Worm (Caenorhabditis elegans): ENCODE measurements around the gene pgap-1.

Gene pgap-1

DNA sequence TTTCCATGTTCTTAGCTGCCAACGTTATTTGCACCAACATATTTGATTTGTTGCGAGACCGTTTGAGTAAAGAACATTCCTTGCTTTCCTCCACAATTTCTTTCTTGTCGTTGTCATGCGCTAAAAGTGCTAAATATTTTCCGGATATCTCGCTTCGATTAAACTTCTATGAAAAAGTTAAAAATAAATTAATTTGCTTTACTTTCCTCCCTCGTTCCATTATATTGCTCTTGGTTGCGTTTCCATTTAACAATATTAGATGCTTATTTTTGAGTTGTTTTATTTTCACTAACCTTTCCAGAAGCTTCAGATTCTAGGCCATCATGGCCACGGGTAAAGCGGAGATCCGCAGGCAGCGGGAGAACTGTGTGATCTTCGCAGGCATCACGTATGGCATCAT lies at the start of gene pgap-1:
Gene pgap-1, plus strand, starts transcription at position 301 of the 400 bp plus-strand sequence.
- TF ChIP-seq W03F9.2 (tag; optimal IDR thresholded peaks at IDR 0.05) (no peak), him-1 (tag; optimal IDR thresholded peaks at IDR 0.05) (no peak), dao-5 (tag; optimal IDR thresholded peaks at IDR 0.05) (no peak)

DNA sequence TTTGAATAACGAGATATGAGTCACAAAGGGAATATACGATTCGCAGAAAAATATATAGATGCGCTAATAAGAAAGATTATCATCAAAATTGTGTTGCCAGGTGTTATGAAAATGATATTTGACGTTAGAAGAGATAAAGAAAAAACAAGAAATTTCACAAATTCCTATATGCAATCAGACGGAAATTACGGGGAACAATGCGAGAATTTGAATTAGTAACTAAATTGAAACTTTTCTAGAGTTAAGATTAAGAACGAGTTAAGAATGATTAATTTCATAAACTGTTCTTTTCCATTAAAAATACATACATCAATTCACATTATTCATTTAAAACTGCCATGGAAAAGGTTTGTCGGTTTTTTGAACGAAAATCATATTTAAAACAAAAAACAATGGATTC lies 45.6 kb upstream of the pgap-1 start, which contains the start of gene clc-6:
Gene clc-6, minus strand, starts transcription at position 101 of the 400 bp plus-strand sequence.
- TF ChIP-seq dao-5 (tag; optimal IDR thresholded peaks at IDR 0.05) = no peak
- no peak for TF ChIP-seq W03F9.2 (tag; optimal IDR thresholded peaks at IDR 0.05)
- no peak for TF ChIP-seq him-1 (tag; optimal IDR thresholded peaks at IDR 0.05)

DNA sequence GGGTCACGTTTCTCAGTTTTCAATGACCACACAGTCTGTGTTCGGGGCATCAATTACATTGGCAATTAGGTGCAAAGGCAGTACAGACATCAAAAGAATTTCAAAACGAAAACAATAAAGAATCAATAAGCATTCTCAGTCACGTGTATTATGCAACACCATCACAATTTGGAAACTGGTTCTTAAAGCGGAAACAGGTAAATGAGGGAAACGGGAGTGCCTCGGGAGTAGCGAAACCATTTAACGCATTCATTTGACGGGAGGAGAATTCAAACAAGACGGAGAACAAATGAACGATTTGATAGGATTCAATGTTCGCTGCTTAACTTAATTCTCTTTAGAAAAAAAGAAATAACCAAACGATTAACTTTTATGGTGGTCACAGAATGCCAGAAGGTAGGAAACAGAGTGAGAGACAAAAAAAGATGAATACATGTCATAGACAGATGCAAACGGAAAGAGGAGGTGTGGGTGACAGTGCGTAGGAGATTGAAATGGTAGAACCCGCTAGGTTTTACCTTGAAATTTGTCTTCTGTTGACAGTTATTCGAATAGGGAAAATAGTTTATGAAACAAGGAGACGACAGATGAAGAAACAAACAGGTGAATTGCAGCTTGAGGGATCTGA lies 44.9 kb upstream of the pgap-1 start:
- TF ChIP-seq dao-5 (tag; optimal IDR thresholded peaks at IDR 0.05) = no peak
- no peak for TF ChIP-seq W03F9.2 (tag; optimal IDR thresholded peaks at IDR 0.05)
- no peak for TF ChIP-seq him-1 (tag; optimal IDR thresholded peaks at IDR 0.05)

DNA sequence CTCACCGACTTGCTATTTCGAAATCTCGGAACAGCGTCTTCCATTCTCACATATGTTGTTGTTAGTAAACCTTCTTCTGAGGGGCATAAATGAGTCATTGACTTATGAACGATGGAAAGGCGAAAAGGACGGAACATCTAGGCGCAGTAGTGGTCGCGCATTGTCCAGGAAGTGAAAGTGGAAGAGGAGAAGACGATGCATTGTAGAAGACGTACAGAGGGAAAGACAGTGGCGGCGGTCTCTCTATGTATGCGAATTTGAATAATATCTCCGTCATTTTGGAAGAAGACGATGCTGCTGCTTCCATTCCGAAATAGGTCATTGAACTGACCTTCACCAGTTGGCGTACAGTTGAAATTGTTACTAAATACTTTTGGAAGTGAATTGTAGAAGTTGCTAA lies 43.6 kb upstream of the pgap-1 start:
- no peak for TF ChIP-seq W03F9.2 (tag; optimal IDR thresholded peaks at IDR 0.05)
- no peak for TF ChIP-seq him-1 (tag; optimal IDR thresholded peaks at IDR 0.05)
- no peak for TF ChIP-seq dao-5 (tag; optimal IDR thresholded peaks at IDR 0.05)

DNA sequence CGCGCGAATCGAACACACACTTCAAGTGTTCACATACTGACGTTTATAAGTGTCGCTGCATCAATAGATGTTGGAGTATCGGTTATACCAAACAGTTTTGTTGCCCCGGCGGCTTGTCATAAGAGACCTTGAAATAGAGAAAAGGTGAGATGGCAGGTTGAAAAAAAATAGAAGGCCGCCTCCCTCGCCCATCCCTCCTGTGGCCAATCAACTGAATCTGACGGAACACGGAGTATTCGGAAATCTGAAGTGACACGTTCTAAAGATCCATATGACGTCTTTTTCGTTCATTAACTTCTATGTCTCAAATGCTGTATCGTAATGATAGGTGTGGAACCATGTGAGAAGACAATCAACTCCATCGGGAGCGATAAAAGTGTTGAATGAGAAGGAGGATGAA lies 42.2 kb upstream of the pgap-1 start:
- no peak for TF ChIP-seq dao-5 (tag; optimal IDR thresholded peaks at IDR 0.05)
- no peak for TF ChIP-seq him-1 (tag; optimal IDR thresholded peaks at IDR 0.05)
- TF ChIP-seq W03F9.2 (tag; optimal IDR thresholded peaks at IDR 0.05) = no peak

DNA sequence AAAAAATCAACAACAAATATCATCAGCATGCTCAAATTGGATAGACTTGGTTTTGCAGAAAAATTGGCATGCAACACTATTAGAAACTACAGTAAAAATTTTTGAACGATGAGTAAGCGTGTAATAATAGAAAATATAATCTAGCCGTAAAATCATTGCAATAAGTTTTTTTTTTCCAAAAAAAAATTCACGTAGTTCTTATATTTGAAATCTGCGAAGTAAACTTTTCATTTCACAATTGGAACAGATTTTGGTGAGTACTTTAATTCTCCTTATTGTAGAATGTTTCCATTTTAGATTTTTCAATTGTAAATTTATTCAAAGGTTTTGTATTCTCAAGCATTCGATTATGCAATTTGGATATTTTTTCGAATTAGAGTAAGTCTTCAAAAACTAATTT lies 41.4 kb upstream of the pgap-1 start, which contains the start of gene K10D6.3:
Gene K10D6.3, plus strand, starts transcription at position 301 of the 400 bp plus-strand sequence.
- no peak for TF ChIP-seq dao-5 (tag; optimal IDR thresholded peaks at IDR 0.05)

DNA sequence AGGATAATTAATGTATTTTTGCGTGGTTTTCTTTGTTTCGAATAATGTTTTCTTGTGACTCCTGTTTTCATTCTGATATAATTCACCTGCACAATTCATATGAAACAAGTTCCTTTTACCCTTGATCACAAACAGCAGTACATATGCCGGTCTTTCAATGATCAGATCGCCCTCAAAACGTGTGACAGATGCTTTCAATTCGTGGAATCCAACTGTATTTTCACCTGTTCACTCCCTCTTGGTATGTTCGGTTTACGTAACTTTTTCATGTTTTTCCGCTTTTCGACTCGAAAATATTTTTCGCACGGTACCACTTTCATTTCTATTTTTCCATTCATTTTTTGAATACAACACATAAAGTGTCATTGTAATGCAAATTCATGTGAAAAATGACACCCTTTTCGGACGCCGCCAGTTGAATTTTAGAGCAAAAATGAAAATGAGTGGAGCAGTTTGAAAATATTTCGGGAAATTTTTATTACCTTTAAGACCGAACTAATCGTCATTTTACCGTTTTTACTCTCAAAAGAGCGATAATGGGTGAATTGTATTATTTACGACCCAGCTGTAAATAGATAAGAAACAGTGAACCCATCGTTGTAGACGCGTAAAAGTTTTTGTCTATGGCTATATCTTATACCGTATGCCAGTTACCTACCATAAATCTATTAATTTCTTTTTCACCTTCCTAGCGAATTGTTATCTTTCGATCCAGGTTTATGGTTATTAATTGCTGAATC lies 39.7 kb upstream of the pgap-1 start, which contains the start of gene K10D6.4:
Gene K10D6.4, plus strand, starts transcription at position 100 of the 740 bp plus-strand sequence.
- TF ChIP-seq W03F9.2 (tag; optimal IDR thresholded peaks at IDR 0.05) (no peak), him-1 (tag; optimal IDR thresholded peaks at IDR 0.05) (no peak), dao-5 (tag; optimal IDR thresholded peaks at IDR 0.05) (no peak)

DNA sequence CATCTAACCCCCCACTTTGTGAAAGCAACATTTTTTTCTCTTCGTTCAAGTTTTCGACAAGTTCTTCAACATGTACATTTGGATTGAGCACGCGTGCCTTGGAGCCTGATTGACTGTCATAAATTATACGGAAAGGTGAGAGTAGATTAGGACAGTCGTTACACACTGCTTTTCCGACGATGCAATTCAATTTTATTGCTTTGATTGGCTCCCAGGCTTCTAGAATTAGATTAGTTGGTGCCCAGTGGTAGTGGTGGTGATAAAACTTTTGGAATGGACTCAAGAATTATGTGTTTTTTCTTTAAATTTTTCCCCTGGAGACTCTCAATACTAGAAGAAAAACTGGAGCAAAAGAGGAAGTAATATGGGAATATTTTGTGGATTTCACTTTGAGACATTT lies 37.2 kb upstream of the pgap-1 start:
- no peak for TF ChIP-seq dao-5 (tag; optimal IDR thresholded peaks at IDR 0.05)
- TF ChIP-seq him-1 (tag; optimal IDR thresholded peaks at IDR 0.05) = no peak
- no peak for TF ChIP-seq W03F9.2 (tag; optimal IDR thresholded peaks at IDR 0.05)

DNA sequence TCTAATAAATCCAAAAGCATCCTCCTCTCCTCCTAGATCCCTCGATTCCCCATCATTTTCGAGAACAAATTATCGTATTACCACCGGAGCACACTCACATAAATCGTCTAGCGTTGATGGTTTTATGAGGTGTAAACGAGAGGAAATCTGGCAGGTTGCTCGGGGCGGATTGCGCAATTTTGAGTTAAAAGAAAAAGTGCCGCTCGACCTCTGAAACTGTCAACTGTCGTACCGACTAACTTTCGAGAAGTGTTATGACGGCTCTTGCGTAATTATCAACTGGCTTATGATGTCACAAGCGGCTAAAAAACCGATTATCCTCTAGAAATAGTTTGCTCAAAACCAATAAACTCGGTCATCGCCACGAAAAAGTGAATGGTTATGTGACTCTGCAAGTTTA lies 35.2 kb upstream of the pgap-1 start:
- TF ChIP-seq him-1 (tag; optimal IDR thresholded peaks at IDR 0.05) = no peak
- TF ChIP-seq W03F9.2 (tag; optimal IDR thresholded peaks at IDR 0.05) = no peak
- no peak for TF ChIP-seq dao-5 (tag; optimal IDR thresholded peaks at IDR 0.05)

DNA sequence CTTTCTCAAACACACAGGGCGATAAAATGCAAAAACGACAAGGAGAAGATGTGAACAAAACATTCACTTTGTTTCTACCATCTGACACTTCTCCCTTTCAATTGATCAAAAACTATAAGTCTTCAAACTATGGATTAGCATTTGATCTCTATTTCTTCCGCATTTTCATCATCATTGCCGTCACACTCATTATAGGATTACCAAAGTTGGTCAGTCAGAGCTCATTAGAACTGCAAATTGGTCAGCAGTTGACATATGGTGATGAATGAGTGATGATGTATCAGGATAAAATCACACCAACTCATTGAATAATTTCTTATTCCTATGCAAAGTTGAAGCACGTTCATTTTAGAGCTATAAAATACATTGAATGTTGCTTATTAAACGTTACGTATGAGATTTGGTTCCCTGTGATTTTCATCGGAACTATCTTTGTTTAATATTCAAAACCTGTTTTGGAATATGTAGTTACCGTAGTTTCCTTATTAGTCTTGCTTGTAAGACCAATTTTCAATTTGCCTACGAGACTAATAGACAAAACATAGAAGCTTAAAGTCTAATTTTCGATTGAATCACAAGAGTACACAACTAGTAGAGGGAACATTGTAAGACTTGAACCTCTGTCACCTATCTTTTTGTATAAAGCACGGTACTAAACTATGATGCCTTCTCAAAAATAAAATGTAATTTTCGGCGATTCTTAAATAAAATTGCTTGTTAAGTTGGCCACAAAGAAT lies 32.1 kb upstream of the pgap-1 start:
- TF ChIP-seq him-1 (tag; optimal IDR thresholded peaks at IDR 0.05) = no peak
- no peak for TF ChIP-seq dao-5 (tag; optimal IDR thresholded peaks at IDR 0.05)
- no peak for TF ChIP-seq W03F9.2 (tag; optimal IDR thresholded peaks at IDR 0.05)

DNA sequence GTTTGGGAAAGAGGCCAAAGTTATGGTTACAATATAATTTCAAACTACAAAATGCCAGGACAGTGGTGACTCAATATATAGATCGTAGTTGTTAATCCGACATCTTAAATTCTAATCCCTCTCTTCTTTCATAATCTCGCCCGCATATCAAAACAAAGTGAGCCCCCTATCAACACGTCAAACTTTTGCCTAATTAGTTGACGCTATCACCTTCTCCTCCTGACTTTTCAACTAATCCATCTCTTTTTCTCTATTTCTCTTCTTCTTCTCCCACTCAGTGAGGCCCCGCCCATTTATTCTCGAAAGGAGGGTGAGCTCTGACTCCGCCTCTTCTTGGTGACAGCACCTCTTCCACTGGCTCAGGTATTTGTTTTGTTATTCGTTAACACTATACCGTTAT lies 30.4 kb upstream of the pgap-1 start:
- no peak for TF ChIP-seq W03F9.2 (tag; optimal IDR thresholded peaks at IDR 0.05)
- no peak for TF ChIP-seq him-1 (tag; optimal IDR thresholded peaks at IDR 0.05)
- TF ChIP-seq dao-5 (tag; optimal IDR thresholded peaks at IDR 0.05) = no peak

DNA sequence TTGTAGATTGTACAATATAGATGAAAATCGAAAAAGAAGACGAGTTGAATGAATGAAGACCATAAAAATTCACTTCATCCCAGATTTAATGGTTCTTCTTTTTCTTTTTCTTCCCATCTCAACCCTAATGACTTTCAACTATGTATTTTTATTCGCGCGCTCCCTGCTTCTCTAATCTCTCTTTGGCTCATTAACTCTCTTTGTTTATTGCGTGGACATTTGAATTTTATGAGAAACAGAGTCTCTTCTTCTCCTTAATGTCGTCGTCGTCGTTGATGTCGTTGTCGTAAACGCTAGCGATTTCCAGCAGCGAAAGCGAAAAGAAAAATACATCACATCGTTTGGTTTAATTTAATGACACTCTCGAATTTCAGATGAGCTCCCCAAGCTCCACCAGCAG lies 27.1 kb upstream of the pgap-1 start:
- TF ChIP-seq him-1 (tag; optimal IDR thresholded peaks at IDR 0.05) = no peak
- TF ChIP-seq W03F9.2 (tag; optimal IDR thresholded peaks at IDR 0.05) = no peak
- no peak for TF ChIP-seq dao-5 (tag; optimal IDR thresholded peaks at IDR 0.05)

DNA sequence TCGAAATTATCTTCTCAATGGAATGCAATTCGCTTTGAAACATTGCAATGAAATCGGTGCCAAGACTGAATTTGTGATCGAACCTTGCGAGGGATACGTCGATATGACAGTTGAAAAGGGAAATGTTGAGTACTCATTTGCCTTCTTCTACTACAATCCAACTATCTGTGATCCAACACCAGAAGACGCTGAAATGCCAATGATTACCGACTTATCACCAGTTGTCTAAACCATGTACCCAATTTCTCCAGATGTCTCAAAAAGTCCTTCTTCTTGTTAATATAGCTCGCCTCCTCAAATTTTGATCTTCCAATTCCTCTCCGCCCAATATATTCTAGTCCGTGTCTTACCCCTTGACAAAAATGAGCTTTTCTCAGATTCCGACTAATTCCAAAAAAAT lies 25.5 kb upstream of the pgap-1 start:
- TF ChIP-seq him-1 (tag; optimal IDR thresholded peaks at IDR 0.05) (no peak), W03F9.2 (tag; optimal IDR thresholded peaks at IDR 0.05) (no peak), dao-5 (tag; optimal IDR thresholded peaks at IDR 0.05) (no peak)

DNA sequence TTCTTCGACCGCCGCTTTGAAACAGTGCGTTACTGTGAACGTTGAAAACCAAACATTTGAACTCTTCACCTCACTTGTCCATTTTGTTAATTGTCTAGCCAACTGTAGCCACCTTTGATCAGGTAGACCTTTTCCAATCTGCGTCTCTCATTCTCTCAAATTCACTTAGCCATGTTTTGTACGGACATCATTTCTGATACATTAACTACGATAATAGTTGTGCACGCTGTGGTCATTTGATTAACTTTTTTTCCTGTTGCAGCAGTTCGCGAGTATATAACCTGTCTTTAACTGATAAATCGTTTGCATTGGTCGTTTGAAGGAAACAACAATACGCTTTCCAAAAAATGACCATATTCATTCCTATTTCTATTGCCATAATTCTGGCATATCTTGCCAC lies 24.3 kb upstream of the pgap-1 start, which contains the start of gene cyp-29A2:
Gene cyp-29A2, plus strand, starts transcription at position 190 of the 400 bp plus-strand sequence.
- TF ChIP-seq him-1 (tag; optimal IDR thresholded peaks at IDR 0.05) (no peak), dao-5 (tag; optimal IDR thresholded peaks at IDR 0.05) (no peak), W03F9.2 (tag; optimal IDR thresholded peaks at IDR 0.05) (no peak)

Measured in whole organism, L4/young adult.